Fruit fly (Drosophila melanogaster) S2 (cell line): Measurements from ENCODE around the gene Crz.

Experiments
- CG8478 ChIP-seq: fragments of >200 bp; optimal IDR thresholded peaks from 2 replicates; lab custom pipeline; 2018
- CTCF ChIP-seq, 2 experiments: fragments of >200 bp; optimal IDR thresholded peaks; 2 replicates each; lab custom pipeline; 2018

DNA sequence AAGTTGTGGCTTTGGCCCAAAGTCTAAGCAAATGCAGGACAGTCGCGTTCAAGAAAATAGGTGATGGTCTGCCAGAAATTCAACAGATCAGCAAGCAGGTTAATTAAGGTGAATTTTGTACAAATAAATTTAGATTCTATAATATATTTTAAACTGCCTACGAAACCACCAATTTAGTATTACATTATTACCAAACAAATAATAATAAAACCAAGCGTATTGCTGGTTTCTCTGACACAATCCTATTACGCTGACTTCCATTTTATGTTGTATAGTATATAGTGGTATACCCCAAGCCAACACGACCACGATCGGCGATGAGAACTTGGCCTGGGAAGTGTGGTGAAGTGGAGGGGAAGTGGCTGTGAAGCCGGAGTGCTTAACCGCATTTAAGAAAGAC, 23.2 kb upstream of the Crz start:
- TF ChIP-seq CTCF (optimal IDR thresholded peaks at IDR 0.05; lab: Kevin White, UChicago) = no peak
- no peak for TF ChIP-seq CG8478 (lab: Kevin White, UChicago)
